In the genomic region with DNA sequence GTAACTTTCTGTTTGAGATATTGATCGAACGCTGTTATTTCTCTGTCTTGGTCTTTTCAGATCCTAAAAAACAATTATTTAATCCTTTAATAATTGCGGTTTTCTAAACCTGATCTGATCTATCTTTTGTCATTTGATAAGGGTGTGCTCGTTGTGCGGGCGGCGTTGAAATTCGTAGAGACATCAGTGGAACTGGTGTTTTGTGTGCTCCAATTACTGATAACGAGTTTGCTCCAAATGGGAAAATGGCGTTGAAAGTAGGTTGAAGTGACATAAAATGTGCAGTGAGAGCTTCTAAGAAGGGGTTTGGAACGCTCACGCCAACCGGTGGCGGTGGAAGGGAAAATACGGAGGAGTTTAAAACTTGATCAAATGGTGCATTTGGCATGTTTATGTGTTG, we compare ENCODE assay signal across 4 worm cellular contexts.
A peak's percentile ranks its signal among the peaks of the same experiment; 100 is the strongest.
TF ChIP-seq lines count a peak whose summit lies in the region.

No protein-coding gene starts in this region.

TF ChIP-seq in whole organism, L2 larva, 48 proteins besides CTCF, POLR2A, EP300 and RAD21:
- TF ChIP-seq fos-1 (tag; optimal IDR thresholded peaks at IDR 0.05; lab: Kevin White, UChicago) (peak; percentile 21), aly-2 (tag; optimal IDR thresholded peaks at IDR 0.05; lab: Kevin White, UChicago) (no peak), nhr-11 (tag; optimal IDR thresholded peaks at IDR 0.05; lab: Kevin White, UChicago) (no peak), unc-39 (tag; optimal IDR thresholded peaks at IDR 0.05; lab: Kevin White, UChicago) (no peak), nhr-23 (tag; optimal IDR thresholded peaks at IDR 0.05; lab: Kevin White, UChicago) (no peak), peb-1 (tag; optimal IDR thresholded peaks at IDR 0.05; lab: Kevin White, UChicago) (no peak), lsy-2 (tag; optimal IDR thresholded peaks at IDR 0.05; lab: Kevin White, UChicago) (no peak), skn-1 (tag; optimal IDR thresholded peaks at IDR 0.05; lab: Kevin White, UChicago) (no peak), crh-2 (tag; optimal IDR thresholded peaks at IDR 0.05; lab: Kevin White, UChicago) (no peak)

TF ChIP-seq in whole organism, L3 larva, 47 proteins besides CTCF, POLR2A, EP300 and RAD21:
- TF ChIP-seq R02D3.7 (tag; optimal IDR thresholded peaks at IDR 0.05; lab: Kevin White, UChicago) (no peak), pqm-1 (tag; optimal IDR thresholded peaks at IDR 0.05; lab: Kevin White, UChicago) (peak; percentile 56), elt-2 (tag; optimal IDR thresholded peaks at IDR 0.05; lab: Kevin White, UChicago) (peak; percentile 67), eor-1 (tag; optimal IDR thresholded peaks at IDR 0.05; lab: Kevin White, UChicago) (no peak), nhr-25 (tag; optimal IDR thresholded peaks at IDR 0.05; lab: Kevin White, UChicago) (no peak), ztf-11 (tag; optimal IDR thresholded peaks at IDR 0.05; lab: Kevin White, UChicago) (no peak), sea-2 (GFP tag; optimal IDR thresholded peaks at IDR 0.05; lab: Kevin White, UChicago) (no peak), daf-12 (tag; optimal IDR thresholded peaks at IDR 0.05; lab: Kevin White, UChicago) (no peak)

TF ChIP-seq in whole organism, L4 larva, 104 proteins besides CTCF, POLR2A, EP300 and RAD21:
- TF ChIP-seq ceh-62 (tag; optimal IDR thresholded peaks at IDR 0.05; lab: Kevin White, UChicago) (no peak), nhr-28 (tag; optimal IDR thresholded peaks at IDR 0.05; lab: Kevin White, UChicago) (peak; percentile 51), snpc-1.2 (GFP tag; IDR thresholded peaks at IDR 0.05; lab: Robert Waterston, UW) (no peak), dmd-6 (GFP tag; IDR thresholded peaks at IDR 0.05; lab: Robert Waterston, UW) (peak; percentile 30; the same call in 1 of the 2 replicates), ztf-7 (tag; optimal IDR thresholded peaks at IDR 0.05; lab: Kevin White, UChicago) (no peak), pqm-1 (tag; optimal IDR thresholded peaks at IDR 0.05; lab: Kevin White, UChicago) (peak; percentile 53), Y5F2A.4 (GFP tag; optimal IDR thresholded peaks at IDR 0.05; lab: Kevin White, UChicago) (no peak), nhr-10 (tag; optimal IDR thresholded peaks at IDR 0.05; lab: Kevin White, UChicago) (no peak), hif-1 (tag; optimal IDR thresholded peaks at IDR 0.05; lab: Kevin White, UChicago) (no peak), vab-7 (GFP tag; IDR thresholded peaks at IDR 0.05; lab: Robert Waterston, UW) (no peak), daf-16 (GFP tag; optimal IDR thresholded peaks at IDR 0.05; lab: Kevin White, UChicago) (no peak), daf-16 (tag; optimal IDR thresholded peaks at IDR 0.05; lab: Kevin White, UChicago) (peak; percentile 37), snpc-4 (tag; optimal IDR thresholded peaks at IDR 0.05; lab: Kevin White, UChicago) (no peak), zag-1 (tag; optimal IDR thresholded peaks at IDR 0.05; lab: Kevin White, UChicago) (no peak), dve-1 (tag; optimal IDR thresholded peaks at IDR 0.05; lab: Kevin White, UChicago; ENCODE audit: insufficient read depth) (peak; percentile 48), mxl-2 (GFP tag; conservative IDR thresholded peaks at IDR 0.05; lab: Robert Waterston, UW) (no peak)

TF ChIP-seq in whole organism, young adult, 124 proteins besides CTCF, POLR2A, EP300 and RAD21:
- no peak for TF ChIP-seq die-1 (tag; optimal IDR thresholded peaks at IDR 0.05; lab: Kevin White, UChicago)
- TF ChIP-seq nhr-80 (tag; optimal IDR thresholded peaks at IDR 0.05; lab: Kevin White, UChicago), result peak; percentile 58
- no peak for TF ChIP-seq C17E4.6 (GFP tag; IDR thresholded peaks at IDR 0.05; lab: Robert Waterston, UW)
- TF ChIP-seq tlf-1 (GFP tag; optimal IDR thresholded peaks at IDR 0.05; lab: Kevin White, UChicago), result no peak
